Fruit fly (Drosophila melanogaster): ENCODE results near the gene Mob2.

Gene Mob2

DNA sequence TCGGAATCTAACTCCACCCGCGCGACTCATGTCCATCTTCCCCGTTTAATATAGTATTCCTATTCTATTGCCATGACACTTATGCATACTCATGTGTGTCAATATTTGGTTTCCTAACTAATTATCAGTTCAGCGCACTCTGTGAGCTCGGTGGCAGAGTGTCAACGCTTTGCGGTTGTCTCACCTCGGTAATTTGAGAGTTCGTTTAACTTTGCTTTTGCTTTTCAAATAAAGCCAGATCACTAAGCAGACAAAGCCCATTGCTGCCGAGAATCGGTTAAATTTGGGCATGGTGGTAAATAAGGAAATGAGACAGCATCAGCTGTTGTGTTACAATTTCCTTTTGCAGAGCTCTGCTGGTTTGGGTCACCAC, 21.7 kb downstream of the Mob2 start (continued):
- TF ChIP-seq CG33557 (GFP tag; optimal IDR thresholded peaks at IDR 0.05) = peak; percentile 64
- peak; percentile 13 for TF ChIP-seq CG15011 (GFP tag; optimal IDR thresholded peaks at IDR 0.05)
- peak; percentile 55 for TF ChIP-seq Asciz (GFP tag; optimal IDR thresholded peaks at IDR 0.05)
- peak; percentile 38 for TF ChIP-seq kay (GFP tag; optimal IDR thresholded peaks at IDR 0.05)
- no peak for TF ChIP-seq Ravus (GFP tag; IDR thresholded peaks at IDR 0.05)
- peak; percentile 72 for TF ChIP-seq CG15601 (tag; optimal IDR thresholded peaks at IDR 0.05)
- TF ChIP-seq CG4707 (GFP tag; optimal IDR thresholded peaks at IDR 0.05) = peak; percentile 40
- no peak for TF ChIP-seq Ets97D (GFP tag; optimal IDR thresholded peaks at IDR 0.05)
- TF ChIP-seq chinmo (GFP tag; IDR thresholded peaks at IDR 0.05; ENCODE audit: partially characterized antibody) = peak; percentile 3; the same call in 1 of the 4 replicates
- peak; percentile 24 for TF ChIP-seq CG17359 (tag; optimal IDR thresholded peaks at IDR 0.05)
- peak; percentile 54; the same call in 1 of the 2 replicates for TF ChIP-seq Xrp1 (GFP tag; IDR thresholded peaks at IDR 0.05)
- TF ChIP-seq CG14050 (GFP tag; IDR thresholded peaks at IDR 0.05) = no peak
- TF ChIP-seq Hr39 (optimal IDR thresholded peaks at IDR 0.05) = no peak
- no peak for TF ChIP-seq gcm2 (GFP tag; optimal IDR thresholded peaks at IDR 0.05)
- no peak for TF ChIP-seq Dp (GFP tag; optimal IDR thresholded peaks at IDR 0.05)
- no peak for TF ChIP-seq CG9609 (GFP tag; optimal IDR thresholded peaks at IDR 0.05)
- peak; percentile 9 for TF ChIP-seq CG2712 (tag; optimal IDR thresholded peaks at IDR 0.05)
- TF ChIP-seq CG13424 (tag; optimal IDR thresholded peaks at IDR 0.05) = peak; percentile 28
- TF ChIP-seq Pdp1 (GFP tag; optimal IDR thresholded peaks at IDR 0.05) = peak in 1 of 2 experiments; percentile 10
- TF ChIP-seq caup (GFP tag; optimal IDR thresholded peaks at IDR 0.05; ENCODE audit: severe bottlenecking) = peak; percentile 43
- no peak for TF ChIP-seq nerfin-2 (GFP tag; IDR thresholded peaks at IDR 0.05; ENCODE audit: partially characterized antibody)
- no peak for TF ChIP-seq Abd-B (GFP tag; optimal IDR thresholded peaks at IDR 0.05)
- TF ChIP-seq Meics (GFP tag; optimal IDR thresholded peaks at IDR 0.05) = peak; percentile 31
- no peak for TF ChIP-seq Scr (GFP tag; IDR thresholded peaks at IDR 0.05; ENCODE audit: partially characterized antibody)
- TF ChIP-seq Hr78 (GFP tag; optimal IDR thresholded peaks at IDR 0.05) = peak in 1 of 2 experiments; percentile 58
- peak; percentile 5 for TF ChIP-seq CG10654 (GFP tag; optimal IDR thresholded peaks at IDR 0.05)
- TF ChIP-seq CG6254 (GFP tag; optimal IDR thresholded peaks at IDR 0.05) = peak; percentile 19
- peak; percentile 27 for TF ChIP-seq CG10209 (GFP tag; optimal IDR thresholded peaks at IDR 0.05)
- TF ChIP-seq Lhr (GFP tag; optimal IDR thresholded peaks at IDR 0.05) = no peak
- TF ChIP-seq CG11398 (GFP tag; optimal IDR thresholded peaks at IDR 0.05) = peak; percentile 6
- TF ChIP-seq ranshi (GFP tag; IDR thresholded peaks at IDR 0.05) = peak; percentile 16; the same call in 1 of the 2 replicates
- TF ChIP-seq CG1603 (tag; optimal IDR thresholded peaks at IDR 0.05) = peak; percentile 40
- TF ChIP-seq zfh2 (GFP tag; optimal IDR thresholded peaks at IDR 0.05) = no peak
- TF ChIP-seq CG6813 (GFP tag; optimal IDR thresholded peaks at IDR 0.05) = peak; percentile 42
- TF ChIP-seq eve (GFP tag; optimal IDR thresholded peaks at IDR 0.05) = peak in 1 of 2 experiments; percentile 16
- TF ChIP-seq btn (GFP tag; optimal IDR thresholded peaks at IDR 0.05) = peak; percentile 13
- TF ChIP-seq CG7745 (tag; optimal IDR thresholded peaks at IDR 0.05) = peak; percentile 21
- peak; percentile 10 for TF ChIP-seq CG10543 (GFP tag; optimal IDR thresholded peaks at IDR 0.05)
- TF ChIP-seq kni (GFP tag; optimal IDR thresholded peaks at IDR 0.05) = peak; percentile 78
- TF ChIP-seq CG1024 (GFP tag; IDR thresholded peaks at IDR 0.05) = peak; percentile 21; the same call in 1 of the 2 replicates
- TF ChIP-seq chm (GFP tag; IDR thresholded peaks at IDR 0.05) = 0 out of 2 replicates have a peak, but pooled peaks have one; percentile 11
- TF ChIP-seq CG16815 (GFP tag; optimal IDR thresholded peaks at IDR 0.05) = no peak
- peak; percentile 3 for TF ChIP-seq Hey (tag; optimal IDR thresholded peaks at IDR 0.05)
- TF ChIP-seq org-1 (GFP tag; optimal IDR thresholded peaks at IDR 0.05) = peak; percentile 57
- no peak for TF ChIP-seq luna (GFP tag; optimal IDR thresholded peaks at IDR 0.05)
- TF ChIP-seq dimm (GFP tag; IDR thresholded peaks at IDR 0.05) = no peak
- TF ChIP-seq CG17568 (GFP tag; optimal IDR thresholded peaks at IDR 0.05) = peak; percentile 75
- TF ChIP-seq CG8089 (GFP tag; optimal IDR thresholded peaks at IDR 0.05) = no peak
- peak; percentile 8 for TF ChIP-seq nerfin-1 (tag; optimal IDR thresholded peaks at IDR 0.05)

All from whole organism, embryonic.